Worm (Caenorhabditis elegans): ENCODE data around the gene eif-3.G.

eif-3.G gene

ce11 chrII:8442717-8443223 lies at the start of gene eif-3.G:
Gene eif-3.G, plus strand, starts transcription at chrII:8442767.
- TF ChIP-seq ceh-13 (GFP tag; optimal IDR thresholded peaks at IDR 0.05) (no peak), hmbx-1 (tag; optimal IDR thresholded peaks at IDR 0.05) (no peak), B0310.2 (tag; optimal IDR thresholded peaks at IDR 0.05) (no peak), flt-1 (GFP tag; IDR thresholded peaks at IDR 0.05) (no peak)

- no peak for TF ChIP-seq tbx-37 (GFP tag; conservative IDR thresholded peaks at IDR 0.05)
- no peak for TF ChIP-seq tbx-11 (GFP tag; IDR thresholded peaks at IDR 0.05)
- no peak for TF ChIP-seq hmg-4 (GFP tag; optimal IDR thresholded peaks at IDR 0.05)
- TF ChIP-seq tra-4 (tag; optimal IDR thresholded peaks at IDR 0.05) = no peak
- TF ChIP-seq aly-1 (tag; optimal IDR thresholded peaks at IDR 0.05) = no peak
- TF ChIP-seq B0310.2 (tag; optimal IDR thresholded peaks at IDR 0.05) = no peak
- TF ChIP-seq pes-1 (GFP tag; IDR thresholded peaks at IDR 0.05) = no peak
- no peak for TF ChIP-seq ceh-13 (GFP tag; optimal IDR thresholded peaks at IDR 0.05)
- no peak for TF ChIP-seq ama-1 (optimal IDR thresholded peaks at IDR 0.05)
Measured at ce11 chrII:8394205-8394604, 48.4 kb upstream of the eif-3.G start, which contains the start of gene F49E12.8. Gene F49E12.8, minus strand, starts transcription at chrII:8394305.

ce11 chrII:8396041-8396440 lies 46.5 kb upstream of the eif-3.G start, which contains the start of gene F49E12.7:
Gene F49E12.7, minus strand, starts transcription at chrII:8396141.
- no peak for TF ChIP-seq tbx-37 (GFP tag; conservative IDR thresholded peaks at IDR 0.05)
- no peak for TF ChIP-seq hmg-4 (GFP tag; optimal IDR thresholded peaks at IDR 0.05)
- no peak for TF ChIP-seq tbx-11 (GFP tag; IDR thresholded peaks at IDR 0.05)
- TF ChIP-seq sea-1 (GFP tag; conservative IDR thresholded peaks at IDR 0.05) = no peak
- TF ChIP-seq aly-1 (tag; optimal IDR thresholded peaks at IDR 0.05) = no peak
- TF ChIP-seq F13C5.2 (tag; optimal IDR thresholded peaks at IDR 0.05) = no peak
- TF ChIP-seq ceh-36 (tag; optimal IDR thresholded peaks at IDR 0.05) = no peak
- TF ChIP-seq ceh-13 (GFP tag; optimal IDR thresholded peaks at IDR 0.05) = no peak
- no peak for TF ChIP-seq pes-1 (GFP tag; IDR thresholded peaks at IDR 0.05)
- no peak for TF ChIP-seq tra-4 (tag; optimal IDR thresholded peaks at IDR 0.05)
- TF ChIP-seq flt-1 (GFP tag; IDR thresholded peaks at IDR 0.05) = no peak

ce11 chrII:8399064-8399463 lies 43.5 kb upstream of the eif-3.G start, which contains the start of gene dod-23:
Gene dod-23, minus strand, starts transcription at chrII:8399164.
- TF ChIP-seq hmbx-1 (tag; optimal IDR thresholded peaks at IDR 0.05) = no peak
- TF ChIP-seq F13C5.2 (tag; optimal IDR thresholded peaks at IDR 0.05) = no peak

- TF ChIP-seq sea-1 (GFP tag; conservative IDR thresholded peaks at IDR 0.05) = no peak
- no peak for TF ChIP-seq tbx-11 (GFP tag; IDR thresholded peaks at IDR 0.05)
- TF ChIP-seq hnd-1 (tag; optimal IDR thresholded peaks at IDR 0.05) = no peak
- no peak for TF ChIP-seq flt-1 (GFP tag; IDR thresholded peaks at IDR 0.05)
- TF ChIP-seq ceh-13 (GFP tag; optimal IDR thresholded peaks at IDR 0.05) = no peak
- TF ChIP-seq scrt-1 (GFP tag; IDR thresholded peaks at IDR 0.05) = no peak
- no peak for TF ChIP-seq F13C5.2 (tag; optimal IDR thresholded peaks at IDR 0.05)
- TF ChIP-seq B0310.2 (tag; optimal IDR thresholded peaks at IDR 0.05) = no peak
- TF ChIP-seq aly-1 (tag; optimal IDR thresholded peaks at IDR 0.05) = no peak
- TF ChIP-seq hmbx-1 (tag; optimal IDR thresholded peaks at IDR 0.05) = no peak
- TF ChIP-seq ceh-36 (tag; optimal IDR thresholded peaks at IDR 0.05) = no peak
- TF ChIP-seq ama-1 (optimal IDR thresholded peaks at IDR 0.05) = no peak
- no peak for TF ChIP-seq hmg-4 (GFP tag; optimal IDR thresholded peaks at IDR 0.05)
Measured at ce11 chrII:8399997-8400396, 42.6 kb upstream of the eif-3.G start.

ce11 chrII:8404748-8405147 lies 37.8 kb upstream of the eif-3.G start, which contains the start of gene skpo-1:
Gene skpo-1, minus strand, starts transcription at chrII:8404848.
- TF ChIP-seq flt-1 (GFP tag; IDR thresholded peaks at IDR 0.05) (no peak), tbx-11 (GFP tag; IDR thresholded peaks at IDR 0.05) (no peak), pes-1 (GFP tag; IDR thresholded peaks at IDR 0.05) (no peak), tra-4 (tag; optimal IDR thresholded peaks at IDR 0.05) (no peak), hnd-1 (tag; optimal IDR thresholded peaks at IDR 0.05) (no peak), B0310.2 (tag; optimal IDR thresholded peaks at IDR 0.05) (no peak), hmbx-1 (tag; optimal IDR thresholded peaks at IDR 0.05) (no peak), ama-1 (optimal IDR thresholded peaks at IDR 0.05) (no peak), hmg-4 (GFP tag; optimal IDR thresholded peaks at IDR 0.05) (no peak), sea-1 (GFP tag; conservative IDR thresholded peaks at IDR 0.05) (no peak), F13C5.2 (tag; optimal IDR thresholded peaks at IDR 0.05) (no peak), ceh-13 (GFP tag; optimal IDR thresholded peaks at IDR 0.05) (no peak), ets-7 (tag; optimal IDR thresholded peaks at IDR 0.05) (no peak)

ce11 chrII:8405303-8405702 lies 37.3 kb upstream of the eif-3.G start, which contains the start of gene ubc-24:
Gene ubc-24, plus strand, starts transcription at chrII:8405603.
- TF ChIP-seq pes-1 (GFP tag; IDR thresholded peaks at IDR 0.05) (no peak), ceh-36 (tag; optimal IDR thresholded peaks at IDR 0.05) (no peak), sea-1 (GFP tag; conservative IDR thresholded peaks at IDR 0.05) (no peak), tbx-37 (GFP tag; conservative IDR thresholded peaks at IDR 0.05) (no peak), hmg-4 (GFP tag; optimal IDR thresholded peaks at IDR 0.05) (no peak), aly-1 (tag; optimal IDR thresholded peaks at IDR 0.05) (no peak), ets-7 (tag; optimal IDR thresholded peaks at IDR 0.05) (no peak), hnd-1 (tag; optimal IDR thresholded peaks at IDR 0.05) (no peak), scrt-1 (GFP tag; IDR thresholded peaks at IDR 0.05) (no peak), B0310.2 (tag; optimal IDR thresholded peaks at IDR 0.05) (no peak), tbx-11 (GFP tag; IDR thresholded peaks at IDR 0.05) (no peak), flt-1 (GFP tag; IDR thresholded peaks at IDR 0.05) (no peak), F13C5.2 (tag; optimal IDR thresholded peaks at IDR 0.05) (no peak), tra-4 (tag; optimal IDR thresholded peaks at IDR 0.05) (no peak), hmbx-1 (tag; optimal IDR thresholded peaks at IDR 0.05) (no peak), ceh-13 (GFP tag; optimal IDR thresholded peaks at IDR 0.05) (no peak)

- no peak for TF ChIP-seq pes-1 (GFP tag; IDR thresholded peaks at IDR 0.05)
- no peak for TF ChIP-seq ceh-13 (GFP tag; optimal IDR thresholded peaks at IDR 0.05)
- TF ChIP-seq F13C5.2 (tag; optimal IDR thresholded peaks at IDR 0.05) = no peak
- no peak for TF ChIP-seq ama-1 (optimal IDR thresholded peaks at IDR 0.05)
- TF ChIP-seq hmbx-1 (tag; optimal IDR thresholded peaks at IDR 0.05) = no peak
- no peak for TF ChIP-seq ets-7 (tag; optimal IDR thresholded peaks at IDR 0.05)
- TF ChIP-seq flt-1 (GFP tag; IDR thresholded peaks at IDR 0.05) = no peak
- TF ChIP-seq ceh-36 (tag; optimal IDR thresholded peaks at IDR 0.05) = no peak
- no peak for TF ChIP-seq hnd-1 (tag; optimal IDR thresholded peaks at IDR 0.05)
- TF ChIP-seq tra-4 (tag; optimal IDR thresholded peaks at IDR 0.05) = no peak
- TF ChIP-seq tbx-37 (GFP tag; conservative IDR thresholded peaks at IDR 0.05) = no peak
Measured at ce11 chrII:8407491-8407890, 35.1 kb upstream of the eif-3.G start, which contains the start of gene sra-13. Gene sra-13, plus strand, starts transcription at chrII:8407685.

Data from whole organism, early embryonic.